Fruit fly (Drosophila melanogaster): Measurements from ENCODE around the gene CG4553.
A peak's percentile ranks its signal among the peaks of the same experiment; 100 is the strongest.

CG4553 gene

DNA sequence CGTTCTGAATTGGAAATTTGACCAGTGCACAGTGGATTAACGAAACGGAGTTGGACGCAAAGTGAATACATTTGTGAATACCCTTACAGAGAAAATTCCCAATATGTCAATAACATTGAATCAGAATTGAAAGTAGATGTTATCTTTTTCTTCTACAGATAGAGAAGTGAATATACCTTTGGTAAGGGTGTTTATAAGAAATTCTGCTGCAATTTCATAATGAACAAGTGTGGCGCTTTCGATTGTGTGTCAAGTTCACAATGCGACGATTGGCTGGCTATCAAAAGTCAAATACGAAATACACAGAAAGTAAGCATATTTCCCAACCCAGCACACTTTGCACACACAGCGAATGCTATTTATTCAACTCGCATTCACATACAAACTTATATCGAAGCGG is 28.4 kb downstream of the CG4553 start (continued):
- TF ChIP-seq da (GFP tag; optimal IDR thresholded peaks at IDR 0.05) (no peak), CG43689 (GFP tag; IDR thresholded peaks at IDR 0.05) (0 out of 2 replicates have a peak, but pooled peaks have one; percentile 12), dpn (GFP tag; optimal IDR thresholded peaks at IDR 0.05) (peak in 1 of 2 experiments; percentile 9), CG7963 (GFP tag; IDR thresholded peaks at IDR 0.05; ENCODE audit: partially characterized antibody) (no peak), sens-2 (GFP tag; IDR thresholded peaks at IDR 0.05) (no peak), pan (optimal IDR thresholded peaks at IDR 0.05) (no peak), pan (GFP tag; optimal IDR thresholded peaks at IDR 0.05 in 1 of 2, IDR thresholded peaks at IDR 0.05 in 1 of 2) (peak in 1 of 2 experiments; percentile 34), CG1602 (GFP tag; optimal IDR thresholded peaks at IDR 0.05) (no peak), CG42726 (GFP tag; IDR thresholded peaks at IDR 0.05; ENCODE audit: partially characterized antibody) (no peak), oc (tag; optimal IDR thresholded peaks at IDR 0.05) (no peak), CG7556 (GFP tag; optimal IDR thresholded peaks at IDR 0.05) (peak; percentile 11), ara (GFP tag; IDR thresholded peaks at IDR 0.05) (no peak), CTCF (GFP tag; optimal IDR thresholded peaks at IDR 0.05) (no peak), Hand (GFP tag; optimal IDR thresholded peaks at IDR 0.05) (no peak), CG5180 (GFP tag; optimal IDR thresholded peaks at IDR 0.05) (no peak), Gug (GFP tag; IDR thresholded peaks at IDR 0.05) (no peak), chinmo (GFP tag; IDR thresholded peaks at IDR 0.05; ENCODE audit: partially characterized antibody) (0 out of 4 replicates have a peak, but pooled peaks have one; percentile 12), vnd (GFP tag; IDR thresholded peaks at IDR 0.05; ENCODE audit: partially characterized antibody) (no peak), slp2 (GFP tag; optimal IDR thresholded peaks at IDR 0.05) (no peak), amos (GFP tag; IDR thresholded peaks at IDR 0.05; ENCODE audit: partially characterized antibody) (no peak)

DNA sequence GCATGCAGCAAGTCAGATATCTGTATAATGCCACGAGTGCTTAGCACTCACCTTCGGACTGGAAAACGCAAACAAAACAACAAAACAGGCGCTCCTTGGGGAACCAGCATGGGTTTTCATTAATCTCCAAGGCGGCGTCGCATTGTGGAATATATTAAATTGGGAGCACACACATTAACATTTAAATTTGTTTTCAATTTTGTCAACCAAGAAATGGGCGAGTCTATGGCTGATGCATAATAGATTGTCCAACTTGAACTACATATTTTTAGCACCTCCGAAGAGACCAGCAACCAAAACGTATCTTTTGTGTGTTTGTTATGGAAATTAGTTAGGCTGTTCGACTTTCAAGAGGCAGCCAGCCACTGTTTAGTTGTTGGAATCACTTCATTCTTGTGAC is 29.3 kb downstream of the CG4553 start:
- TF ChIP-seq vvl (GFP tag; IDR thresholded peaks at IDR 0.05) (peak; percentile 60), GATAe (GFP tag; conservative IDR thresholded peaks at IDR 0.05) (no peak), tap (tag; optimal IDR thresholded peaks at IDR 0.05) (no peak), sob (GFP tag; IDR thresholded peaks at IDR 0.05) (no peak), CTCF (GFP tag; optimal IDR thresholded peaks at IDR 0.05) (no peak), twi (tag; optimal IDR thresholded peaks at IDR 0.05) (no peak), dysf (GFP tag; IDR thresholded peaks at IDR 0.05) (no peak), salm (tag; optimal IDR thresholded peaks at IDR 0.05) (no peak), Atf6 (GFP tag; IDR thresholded peaks at IDR 0.05) (no peak), CG12071 (GFP tag; optimal IDR thresholded peaks at IDR 0.05) (no peak), tio (GFP tag; optimal IDR thresholded peaks at IDR 0.05) (no peak), CG2202 (tag; optimal IDR thresholded peaks at IDR 0.05) (no peak), Dp (GFP tag; optimal IDR thresholded peaks at IDR 0.05) (no peak), gsb-n (tag; optimal IDR thresholded peaks at IDR 0.05) (no peak), abd-A (tag; optimal IDR thresholded peaks at IDR 0.05) (peak; percentile 79), CG12769 (tag; optimal IDR thresholded peaks at IDR 0.05) (peak; percentile 83), Hsf (GFP tag; optimal IDR thresholded peaks at IDR 0.05) (no peak), ci (GFP tag; IDR thresholded peaks at IDR 0.05) (0 out of 3 replicates have a peak, but pooled peaks have one; percentile 24), psq (GFP tag; optimal IDR thresholded peaks at IDR 0.05) (no peak), ro (GFP tag; IDR thresholded peaks at IDR 0.05) (no peak), Taf1 (GFP tag; IDR thresholded peaks at IDR 0.05) (no peak), Tbp (GFP tag; optimal IDR thresholded peaks at IDR 0.05) (no peak), ap (GFP tag; IDR thresholded peaks at IDR 0.05) (no peak), NfI (GFP tag; optimal IDR thresholded peaks at IDR 0.05) (no peak), CG18476 (GFP tag; optimal IDR thresholded peaks at IDR 0.05) (no peak), CG15514 (GFP tag; optimal IDR thresholded peaks at IDR 0.05) (no peak), Sin3A (optimal IDR thresholded peaks at IDR 0.05) (no peak), gfzf (GFP tag; optimal IDR thresholded peaks at IDR 0.05) (no peak), Pdp1 (GFP tag; optimal IDR thresholded peaks at IDR 0.05) (peak in 1 of 2 experiments; percentile 3), pros (GFP tag; optimal IDR thresholded peaks at IDR 0.05) (peak; percentile 26), Awh (GFP tag; IDR thresholded peaks at IDR 0.05) (0 out of 2 replicates have a peak, but pooled peaks have one; percentile 14), CG2129 (GFP tag; IDR thresholded peaks at IDR 0.05; ENCODE audit: partially characterized antibody) (no peak), CG16863 (GFP tag; optimal IDR thresholded peaks at IDR 0.05) (no peak)

All from whole organism, embryonic.